Worm (Caenorhabditis elegans) whole organism, L4 larva: Measurements from ENCODE around the gene skr-19.

ENCODE experiments used
- F10B5.3 ChIP-seq: sonication (generic microtip); optimal IDR thresholded peaks from 2 replicates; lab custom pipeline; 2016; ENCODE audit warnings: mild to moderate bottlenecking, missing genetic modification characterization, missing compliant biosample characterization
- F26F4.8 ChIP-seq: fragments of 200-800 bp; sonication (Bioruptor generic); conservative IDR thresholded peaks from 2 replicates; pipeline ENCODE4 v1.3.6; 2022; ENCODE audit warnings: missing genetic modification characterization, missing compliant biosample characterization
- R02D3.7 ChIP-seq: fragments of 150-350 bp; sonication (generic microtip); optimal IDR thresholded peaks from 3 replicates; lab custom pipeline; 2014; ENCODE audit warnings: missing biosample characterization, missing genetic modification characterization
- ceh-20 ChIP-seq: fragments of 200-800 bp; sonication (Bioruptor generic); IDR thresholded peaks from 2 replicates; pipeline ENCODE4 v1.3.6; 2022; ENCODE audit warnings: missing genetic modification reagents, missing genetic modification characterization, missing compliant biosample characterization
- ceh-82 ChIP-seq: sonication (generic microtip); optimal IDR thresholded peaks from 2 replicates; lab custom pipeline; 2017; ENCODE audit warnings: missing biosample characterization, missing genetic modification characterization
- cey-2 ChIP-seq: sonication (generic microtip); optimal IDR thresholded peaks from 3 replicates; lab custom pipeline; 2017; ENCODE audit warnings: missing genetic modification characterization, mild to moderate bottlenecking, missing compliant biosample characterization, antibody characterized with exemption, borderline replicate concordance; ENCODE audit not compliant: insufficient read depth
- mdl-1 ChIP-seq, 2 experiments: fragments of 150-350 bp in 1 of 2; sonication (generic microtip) in 1 of 2; optimal IDR thresholded peaks; 2 replicates each; lab custom pipeline; 2014 to 2017; ENCODE audit warnings: missing biosample characterization in 2 of 2, missing genetic modification characterization in 2 of 2
- nhr-28 ChIP-seq: fragments of 150-350 bp; optimal IDR thresholded peaks from 2 replicates; lab custom pipeline; 2014; ENCODE audit warnings: missing biosample characterization, missing genetic modification characterization
- nhr-76 ChIP-seq: fragments of 150-350 bp; optimal IDR thresholded peaks from 2 replicates; lab custom pipeline; 2014; ENCODE audit warnings: missing biosample characterization, missing genetic modification characterization
- pqm-1 ChIP-seq: sonication (generic microtip); optimal IDR thresholded peaks from 2 replicates; lab custom pipeline; 2017; ENCODE audit warnings: missing biosample characterization, missing genetic modification characterization
- tag-97 ChIP-seq: fragments of 200-800 bp; sonication (Bioruptor generic); IDR thresholded peaks from 2 replicates; pipeline ENCODE4 v1.3.6; 2022; ENCODE audit warnings: missing genetic modification characterization, missing compliant biosample characterization
- unc-62 ChIP-seq, 3 experiments: fragments of 150-350 bp in 1 of 3; sonication (generic microtip); optimal IDR thresholded peaks in 2 of 3; peaks in 1 of 3; 1 replicate in 1 of 3; 2 replicates in 2 of 3; lab custom pipeline; 2014 to 2017; ENCODE audit warnings: missing biosample characterization in 3 of 3, missing genetic modification characterization in 3 of 3, missing genetic modification reagents in 3 of 3, missing genotype in 1 of 3
- zag-1 ChIP-seq: fragments of 150-350 bp; optimal IDR thresholded peaks from 2 replicates; lab custom pipeline; 2014; ENCODE audit warnings: missing biosample characterization, missing genetic modification characterization

DNA sequence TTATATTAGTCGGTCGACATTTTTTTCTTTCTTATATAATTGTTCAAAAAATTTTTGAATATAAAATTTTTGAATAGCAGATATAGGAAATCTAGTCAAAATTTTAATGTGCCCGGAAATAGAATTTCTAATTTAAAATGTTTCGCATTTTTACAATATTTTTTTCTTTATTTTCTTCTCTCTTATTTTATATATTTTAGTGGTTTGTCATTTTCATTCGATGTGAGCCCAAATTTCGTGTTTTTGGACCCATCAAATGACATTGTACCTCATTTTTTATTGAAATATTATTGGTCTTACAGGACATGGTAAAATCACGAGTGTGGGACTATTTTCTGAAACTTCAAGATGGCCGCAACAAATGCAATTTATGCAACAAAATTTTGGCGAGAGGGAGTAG, 37.7 kb upstream of the skr-19 start, which contains the start of gene K09A11.1:
- TF ChIP-seq nhr-28 (tag; lab: Kevin White, UChicago) (no peak), pqm-1 (tag; lab: Kevin White, UChicago) (no peak), R02D3.7 (tag; lab: Kevin White, UChicago) (no peak), cey-2 (tag; lab: Kevin White, UChicago) (no peak), nhr-76 (tag; lab: Kevin White, UChicago) (no peak), ceh-82 (tag; lab: Kevin White, UChicago) (no peak), tag-97 (GFP tag; lab: Robert Waterston, UW) (no peak), mdl-1 (tag; optimal IDR thresholded peaks at IDR 0.05; lab: Kevin White, UChicago) (no peak), zag-1 (no peak), F26F4.8 (GFP tag; lab: Robert Waterston, UW) (no peak), unc-62 (GFP tag; optimal IDR thresholded peaks at IDR 0.05 in 1 of 2; lab: Kevin White, UChicago) (no peak), unc-62 (tag; optimal IDR thresholded peaks at IDR 0.05; lab: Kevin White, UChicago) (no peak), F10B5.3 (no peak), ceh-20 (GFP tag; lab: Robert Waterston, UW) (no peak)
